Fruit fly (Drosophila melanogaster) whole organism, embryonic: ENCODE results near the gene CG13996.

Experiments
- Awh ChIP-seq: fragments of 200-800 bp; sonication (Bioruptor generic); IDR thresholded peaks from 2 replicates; pipeline ENCODE4, ENCODE4 v1.3.6; 2022; ENCODE audit warnings: missing biosample characterization, missing genetic modification characterization
- CG10366 ChIP-seq: fragments of 200-800 bp; sonication (Bioruptor generic); IDR thresholded peaks from 2 replicates; pipeline ENCODE4 v1.3.6; 2022; ENCODE audit warnings: missing biosample characterization, missing genetic modification characterization
- CG10979 ChIP-seq: fragments of 200-800 bp; sonication (Bioruptor generic); optimal IDR thresholded peaks from 2 replicates; lab custom pipeline; 2018; ENCODE audit warnings: missing biosample characterization, mild to moderate bottlenecking, missing genetic modification characterization, moderate library complexity
- CG11456 ChIP-seq: fragments of 200-800 bp; sonication (Bioruptor generic); IDR thresholded peaks from 3 replicates; pipeline ENCODE4 v1.3.6; 2022; ENCODE audit warnings: missing biosample characterization, missing genetic modification characterization
- CG11504 ChIP-seq: fragments of 200-800 bp; sonication (Bioruptor generic); optimal IDR thresholded peaks from 3 replicates; lab custom pipeline; 2019; ENCODE audit warnings: missing biosample characterization, mild to moderate bottlenecking, missing genetic modification characterization, moderate library complexity
- CG11723 ChIP-seq: fragments of 200-800 bp; sonication (Bioruptor generic); optimal IDR thresholded peaks from 2 replicates; lab custom pipeline; 2017; ENCODE audit warnings: missing biosample characterization, mild to moderate bottlenecking, missing genetic modification characterization
- CG12155 ChIP-seq: fragments of 200-800 bp; sonication (Bioruptor generic); optimal IDR thresholded peaks from 3 replicates; lab custom pipeline; 2016; ENCODE audit warnings: missing biosample characterization, missing genetic modification characterization
- CG13894 ChIP-seq: fragments of 200-800 bp; sonication (Bioruptor generic); optimal IDR thresholded peaks from 3 replicates; lab custom pipeline; 2018; ENCODE audit warnings: missing biosample characterization, mild to moderate bottlenecking, missing genetic modification characterization, moderate library complexity
- CG17361 ChIP-seq: fragments of 200-800 bp; sonication (Bioruptor generic); IDR thresholded peaks from 3 replicates; pipeline ENCODE4 v1.3.6; 2022; ENCODE audit warnings: missing biosample characterization, missing genetic modification characterization
- CG2712 ChIP-seq: fragments of 200-800 bp; optimal IDR thresholded peaks from 3 replicates; lab custom pipeline; 2019; ENCODE audit warnings: missing biosample characterization, mild to moderate bottlenecking, missing genetic modification characterization, moderate library complexity
- CG34376 ChIP-seq: fragments of 200-800 bp; sonication (Bioruptor generic); optimal IDR thresholded peaks from 2 replicates; lab custom pipeline; 2018; ENCODE audit warnings: missing biosample characterization, mild to moderate bottlenecking, missing genetic modification characterization
- CG42726 ChIP-seq: fragments of 200-800 bp; sonication (Bioruptor generic); IDR thresholded peaks from 2 replicates; pipeline ENCODE4 v1.3.6; 2022; ENCODE audit warnings: missing biosample characterization, missing genetic modification characterization; ENCODE audit not compliant: partially characterized antibody
- CG8290 ChIP-seq, 3 experiments: fragments of 200-800 bp; sonication (Bioruptor generic); optimal IDR thresholded peaks; 2 replicates each; lab custom pipeline; 2016 to 2019; ENCODE audit warnings: missing biosample characterization in 3 of 3, missing genetic modification characterization in 3 of 3, mild to moderate bottlenecking in 2 of 3, moderate library complexity in 1 of 3
- CG9797 ChIP-seq: fragments of 200-800 bp; sonication (Bioruptor generic); optimal IDR thresholded peaks from 3 replicates; lab custom pipeline; 2018; ENCODE audit warnings: missing biosample characterization, mild to moderate bottlenecking, missing genetic modification characterization
- CkIIα-i1 ChIP-seq: fragments of 200-800 bp; sonication (Bioruptor generic); IDR thresholded peaks from 2 replicates; pipeline ENCODE4 v1.3.6; 2022; ENCODE audit warnings: missing biosample characterization, missing genetic modification characterization
- CrebB ChIP-seq: fragments of 200-800 bp; sonication (Bioruptor generic); optimal IDR thresholded peaks from 3 replicates; lab custom pipeline; 2018; ENCODE audit warnings: missing biosample characterization, mild to moderate bottlenecking, missing genetic modification characterization
- Dad ChIP-seq: fragments of 200-800 bp; sonication (Bioruptor generic); optimal IDR thresholded peaks from 3 replicates; lab custom pipeline; 2016; ENCODE audit warnings: missing biosample characterization, missing genetic modification characterization
- Deaf1 ChIP-seq: fragments of 200-800 bp; optimal IDR thresholded peaks from 3 replicates; lab custom pipeline; 2019; ENCODE audit warnings: missing biosample characterization, mild to moderate bottlenecking, missing genetic modification characterization, moderate library complexity
- Dref ChIP-seq: fragments of 200-800 bp; sonication (Bioruptor generic); IDR thresholded peaks from 2 replicates; pipeline ENCODE4 v1.3.6; 2022; ENCODE audit warnings: missing biosample characterization, missing genetic modification characterization
- Jarid2 ChIP-seq: fragments of 200-800 bp; sonication (Bioruptor generic); optimal IDR thresholded peaks from 3 replicates; lab custom pipeline; 2017; ENCODE audit warnings: mild to moderate bottlenecking, missing biosample characterization, missing genetic modification reagents, missing genetic modification characterization
- Kr ChIP-seq: fragments of 200-800 bp; sonication (Bioruptor generic); optimal IDR thresholded peaks from 2 replicates; lab custom pipeline; 2017; ENCODE audit warnings: missing biosample characterization, mild to moderate bottlenecking, missing genetic modification characterization
- MBD-R2 ChIP-seq: fragments of 200-800 bp; sonication (Bioruptor generic); IDR thresholded peaks from 2 replicates; pipeline ENCODE4 v1.3.6; 2022; ENCODE audit warnings: missing biosample characterization, missing genetic modification characterization
- MESR4 ChIP-seq: fragments of 200-800 bp; sonication (Bioruptor generic); optimal IDR thresholded peaks from 2 replicates; lab custom pipeline; 2018; ENCODE audit warnings: missing biosample characterization, mild to moderate bottlenecking, missing genetic modification characterization, moderate library complexity
- Mes4 ChIP-seq: fragments of 200-800 bp; sonication (Bioruptor generic); optimal IDR thresholded peaks from 2 replicates; lab custom pipeline; 2016; ENCODE audit warnings: missing biosample characterization, missing genetic modification characterization
- Nf-YC ChIP-seq: fragments of 200-800 bp; optimal IDR thresholded peaks from 3 replicates; lab custom pipeline; 2019; ENCODE audit warnings: missing biosample characterization, mild to moderate bottlenecking, missing genetic modification characterization, moderate library complexity
- Rx ChIP-seq: fragments of 200-800 bp; sonication (Bioruptor generic); IDR thresholded peaks from 2 replicates; pipeline ENCODE4 v1.3.6; 2022; ENCODE audit warnings: missing biosample characterization, missing genetic modification characterization
- Sin3A ChIP-seq: fragments of >200 bp; optimal IDR thresholded peaks from 2 replicates; lab custom pipeline; 2018
- Sry-δ ChIP-seq: fragments of 200-800 bp; sonication (Bioruptor generic); optimal IDR thresholded peaks from 2 replicates; lab custom pipeline; 2016; ENCODE audit warnings: missing biosample characterization, missing genetic modification characterization
- TFAM ChIP-seq: fragments of 200-800 bp; sonication (Bioruptor generic); optimal IDR thresholded peaks from 2 replicates; lab custom pipeline; 2017; ENCODE audit warnings: missing biosample characterization, missing genetic modification characterization, inconsistent platforms
- ara ChIP-seq: fragments of 200-800 bp; sonication (Bioruptor generic); IDR thresholded peaks from 2 replicates; pipeline ENCODE4 v1.3.6; 2022; ENCODE audit warnings: missing biosample characterization, missing genetic modification characterization
- chm ChIP-seq: fragments of 200-800 bp; sonication (Bioruptor generic); IDR thresholded peaks from 2 replicates; pipeline ENCODE4 v1.3.6; 2022; ENCODE audit warnings: missing biosample characterization, missing genetic modification characterization
- chn ChIP-seq: fragments of 200-800 bp; sonication (Bioruptor generic); optimal IDR thresholded peaks from 2 replicates; lab custom pipeline; 2016; ENCODE audit warnings: missing biosample characterization, missing genetic modification characterization
- dmrt11E ChIP-seq: fragments of 200-800 bp; sonication (Bioruptor generic); optimal IDR thresholded peaks from 3 replicates; lab custom pipeline; 2018; ENCODE audit warnings: missing biosample characterization, mild to moderate bottlenecking, missing genetic modification characterization, moderate library complexity
- gem ChIP-seq: fragments of 200-800 bp; sonication (Bioruptor generic); optimal IDR thresholded peaks from 2 replicates; lab custom pipeline; 2019; ENCODE audit warnings: missing biosample characterization, mild to moderate bottlenecking, missing genetic modification characterization, moderate library complexity
- h ChIP-seq: fragments of >200 bp; optimal IDR thresholded peaks from 2 replicates; lab custom pipeline; 2017
- jumu ChIP-seq: fragments of 200-800 bp; sonication (Bioruptor generic); optimal IDR thresholded peaks from 3 replicates; lab custom pipeline; 2016; ENCODE audit warnings: missing biosample characterization, missing genetic modification characterization
- klu ChIP-seq: fragments of 200-800 bp; sonication (Bioruptor generic); IDR thresholded peaks from 2 replicates; pipeline ENCODE4 v1.3.6; 2022; ENCODE audit warnings: missing biosample characterization, missing genetic modification characterization
- mld ChIP-seq: fragments of 200-800 bp; sonication (Bioruptor generic); IDR thresholded peaks from 3 replicates; pipeline ENCODE4 v1.3.6; 2022; ENCODE audit warnings: missing biosample characterization, missing genetic modification characterization; ENCODE audit not compliant: partially characterized antibody
- odd ChIP-seq: fragments of 200-800 bp; sonication (Bioruptor generic); optimal IDR thresholded peaks from 2 replicates; lab custom pipeline; 2017; ENCODE audit warnings: missing biosample characterization, mild to moderate bottlenecking, missing genetic modification characterization
- pho ChIP-seq: fragments of 200-800 bp; sonication (Bioruptor generic); optimal IDR thresholded peaks from 2 replicates; lab custom pipeline; 2016; ENCODE audit warnings: missing biosample characterization, missing genetic modification characterization
- pnt ChIP-seq: fragments of 200-800 bp; sonication (Bioruptor generic); optimal IDR thresholded peaks from 3 replicates; lab custom pipeline; 2016; ENCODE audit warnings: missing biosample characterization, missing genetic modification characterization
- repo ChIP-seq: fragments of 200-800 bp; sonication (Bioruptor generic); optimal IDR thresholded peaks from 2 replicates; lab custom pipeline; 2016; ENCODE audit warnings: missing biosample characterization, missing genetic modification characterization
- slbo ChIP-seq: fragments of 200-800 bp; sonication (Bioruptor generic); IDR thresholded peaks from 2 replicates; pipeline ENCODE4 v1.3.6; 2022; ENCODE audit warnings: missing biosample characterization, missing genetic modification characterization
- so ChIP-seq: fragments of 200-800 bp; sonication (Bioruptor generic); IDR thresholded peaks from 3 replicates; pipeline ENCODE4 v1.3.6; 2022; ENCODE audit warnings: missing biosample characterization, missing genetic modification characterization
- wor ChIP-seq: fragments of 200-800 bp; sonication (Bioruptor generic); IDR thresholded peaks from 2 replicates; pipeline ENCODE4 v1.3.6; 2022; ENCODE audit warnings: missing biosample characterization, missing genetic modification characterization
- yki ChIP-seq: fragments of >200 bp; optimal IDR thresholded peaks from 3 replicates; lab custom pipeline; 2018

CG13996 gene

DNA sequence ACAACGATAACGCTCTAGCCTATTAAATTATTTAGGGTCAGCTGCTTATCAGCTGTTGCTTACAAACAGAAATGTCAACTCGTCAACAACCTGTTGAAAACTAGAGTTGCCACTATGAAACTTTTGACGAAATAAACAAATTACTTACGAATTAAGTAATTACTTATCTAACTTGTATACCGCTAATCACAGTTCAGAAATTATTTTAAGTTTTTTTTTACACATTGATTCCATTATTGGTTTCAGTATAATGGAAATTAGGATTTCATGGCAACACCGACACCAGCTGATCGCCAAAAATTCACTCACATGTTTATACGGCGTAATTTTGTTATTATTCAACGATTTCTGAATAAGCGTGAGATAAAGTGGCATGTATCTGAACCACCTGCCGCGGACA is 17.2 kb downstream of the CG13996 start, which contains the start of the genes CG9117 and CG31643 (continued):
- TF ChIP-seq CkIIα-i1 (GFP tag; lab: Robert Waterston, UW) (no peak), Awh (GFP tag; lab: Robert Waterston, UW) (0 out of 2 replicates have a peak, but pooled peaks have one; percentile 35), so (GFP tag; lab: Robert Waterston, UW) (no peak), Sry-δ (GFP tag; lab: Kevin White, UChicago) (peak; percentile 26)

DNA sequence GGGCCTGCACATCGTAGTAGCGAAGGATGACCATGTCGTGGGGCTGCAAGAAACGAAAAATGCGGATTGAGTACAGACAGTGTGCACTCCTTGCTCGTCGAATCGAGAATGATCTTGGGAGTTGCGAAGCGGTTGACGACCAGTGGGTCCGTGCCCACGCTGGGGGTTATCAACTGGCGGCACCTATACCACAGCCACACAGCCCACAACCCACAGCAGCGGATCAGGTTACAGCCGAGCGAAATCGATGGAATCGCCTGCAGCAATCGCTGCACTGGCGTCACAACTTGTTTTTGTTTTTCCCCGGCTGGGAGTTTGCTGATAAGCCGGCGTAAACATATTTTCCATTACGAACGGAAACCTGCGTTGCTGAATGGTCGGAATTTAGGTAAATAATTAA is 24.8 kb downstream of the CG13996 start:
- TF ChIP-seq odd (GFP tag; lab: Kevin White, UChicago) (no peak), CG42726 (GFP tag; lab: Robert Waterston, UW) (0 out of 2 replicates have a peak, but pooled peaks have one; percentile 20)

DNA sequence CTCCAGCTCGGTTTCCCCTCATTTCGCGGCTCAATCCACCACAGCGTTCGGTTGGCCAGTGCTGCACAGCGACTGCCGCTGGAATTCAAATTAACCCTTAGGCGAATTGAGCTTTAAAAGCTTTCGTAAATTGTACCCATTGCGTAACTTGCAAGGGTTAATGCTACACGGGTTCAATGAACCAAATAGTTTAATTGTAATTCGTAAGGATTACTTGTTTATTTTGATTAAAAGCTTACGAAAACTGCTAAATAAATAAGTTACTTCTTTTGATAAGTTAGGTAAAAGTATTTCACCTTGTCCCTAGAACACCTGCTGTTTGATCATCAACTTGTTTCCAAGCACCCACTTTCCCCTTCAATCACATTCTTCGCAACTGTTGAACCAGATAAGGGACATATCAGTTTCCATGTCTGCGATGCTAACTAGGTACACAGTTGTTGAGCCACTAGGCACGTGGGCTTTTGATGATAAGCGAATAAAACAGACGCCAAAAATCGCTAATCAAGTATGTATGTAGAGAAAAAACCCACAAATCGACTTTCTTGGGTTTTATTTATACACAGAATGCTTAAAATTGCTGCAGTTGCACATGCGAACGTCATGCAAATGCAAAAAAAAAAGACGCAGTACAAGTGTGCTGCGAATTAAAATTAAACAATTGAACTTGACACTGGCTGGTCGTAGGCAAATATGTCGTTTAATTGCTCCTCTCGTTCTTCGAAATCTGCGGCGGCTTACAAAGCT is 25.5 kb downstream of the CG13996 start, which contains the start of gene Pfas:
Gene Pfas, minus strand, starts transcription at position 79 of the 747 bp plus-strand sequence.
- TF ChIP-seq dmrt11E (tag; lab: Kevin White, UChicago) = no peak
- TF ChIP-seq Rx (GFP tag; lab: Robert Waterston, UW) = no peak
- TF ChIP-seq mld (GFP tag; lab: Robert Waterston, UW) = no peak
- TF ChIP-seq CG11504 (tag; lab: Kevin White, UChicago) = no peak
- TF ChIP-seq TFAM = no peak
- TF ChIP-seq Sry-δ (GFP tag; lab: Kevin White, UChicago) = peak; percentile 34
- TF ChIP-seq klu (GFP tag; lab: Robert Waterston, UW) = no peak
- TF ChIP-seq Nf-YC (tag; lab: Kevin White, UChicago) = peak; percentile 76
- TF ChIP-seq wor (GFP tag; lab: Robert Waterston, UW) = no peak
- TF ChIP-seq CG17361 (GFP tag; lab: Robert Waterston, UW) = no peak; the same call in 2 of the 3 replicates
- peak; percentile 3 for TF ChIP-seq pnt (GFP tag; lab: Kevin White, UChicago)
- TF ChIP-seq pho (GFP tag; lab: Kevin White, UChicago) = peak; percentile 63
- no peak for TF ChIP-seq CG8290 (GFP tag; optimal IDR thresholded peaks at IDR 0.05; lab: Kevin White, UChicago)
- peak in 1 of 2 experiments; percentile 89 for TF ChIP-seq CG8290 (tag; optimal IDR thresholded peaks at IDR 0.05; lab: Kevin White, UChicago)
- TF ChIP-seq Dref (GFP tag; lab: Robert Waterston, UW) = no peak
- peak; percentile 14 for TF ChIP-seq chn (GFP tag; lab: Kevin White, UChicago)
- TF ChIP-seq CG34376 = peak; percentile 83
- TF ChIP-seq CrebB (tag; lab: Kevin White, UChicago) = peak; percentile 66
- TF ChIP-seq CG10366 (GFP tag; lab: Robert Waterston, UW) = peak; percentile 36; the same call in 1 of the 2 replicates
- no peak for TF ChIP-seq CG9797
- TF ChIP-seq CG10979 (tag; lab: Kevin White, UChicago) = peak; percentile 22
- TF ChIP-seq Deaf1 (tag; lab: Kevin White, UChicago) = peak; percentile 64
- TF ChIP-seq chm (GFP tag; lab: Robert Waterston, UW) = peak; percentile 38; the same call in 1 of the 2 replicates
- TF ChIP-seq ara = no peak
- TF ChIP-seq gem = no peak
- no peak for TF ChIP-seq CG11723 (GFP tag; lab: Kevin White, UChicago)
- TF ChIP-seq CG2712 (tag; lab: Kevin White, UChicago) = peak; percentile 38
- TF ChIP-seq jumu = peak; percentile 34
- TF ChIP-seq Kr (GFP tag; lab: Kevin White, UChicago) = no peak
- peak; percentile 58 for TF ChIP-seq CG13894
- TF ChIP-seq Dad = peak; percentile 48
- TF ChIP-seq Jarid2 (GFP tag; lab: Kevin White, UChicago) = no peak
- no peak for TF ChIP-seq Mes4 (GFP tag; lab: Kevin White, UChicago)
- TF ChIP-seq CG11456 (GFP tag; lab: Robert Waterston, UW) = 0 out of 3 replicates have a peak, but pooled peaks have one; percentile 34
- TF ChIP-seq Sin3A (lab: Kevin White, UChicago) = no peak
- peak; percentile 27 for TF ChIP-seq repo (GFP tag; lab: Kevin White, UChicago)
- TF ChIP-seq yki (lab: Kevin White, UChicago) = no peak
- TF ChIP-seq MESR4 (GFP tag; lab: Kevin White, UChicago) = peak; percentile 25
- peak; percentile 65 for TF ChIP-seq slbo (GFP tag; lab: Robert Waterston, UW)
- TF ChIP-seq CG12155 (GFP tag; lab: Kevin White, UChicago) = peak; percentile 52
- no peak for TF ChIP-seq h (lab: Kevin White, UChicago)
- TF ChIP-seq MBD-R2 (GFP tag; lab: Robert Waterston, UW) = peak; percentile 37
